Worm (Caenorhabditis elegans): Measurements from ENCODE around the gene B0432.8.

ce11 chrII:278636-279035, at the start of gene B0432.8:
- TF ChIP-seq ceh-82 (tag; optimal IDR thresholded peaks at IDR 0.05) (no peak), snpc-4 (tag; optimal IDR thresholded peaks at IDR 0.05) (no peak), R02D3.7 (tag; optimal IDR thresholded peaks at IDR 0.05) (no peak), ceh-16 (tag; optimal IDR thresholded peaks at IDR 0.05) (no peak), pha-4 (tag; optimal IDR thresholded peaks at IDR 0.05) (no peak)

All from whole organism, L3 larva.